Worm (Caenorhabditis elegans): Measurements from ENCODE around the gene txdc-12.1.

- TF ChIP-seq lin-15B (tag; optimal IDR thresholded peaks at IDR 0.05), result no peak
- no peak for TF ChIP-seq unc-62 (GFP tag; optimal IDR thresholded peaks at IDR 0.05)
- no peak for TF ChIP-seq lin-39 (tag; optimal IDR thresholded peaks at IDR 0.05)
- TF ChIP-seq nfya-1 (tag; optimal IDR thresholded peaks at IDR 0.05; ENCODE audit: insufficient read depth), result no peak
- no peak for TF ChIP-seq pha-4 (tag; optimal IDR thresholded peaks at IDR 0.05)
- no peak for TF ChIP-seq nhr-11 (tag; optimal IDR thresholded peaks at IDR 0.05)
- TF ChIP-seq lsy-12 (tag; optimal IDR thresholded peaks at IDR 0.05), result no peak
- TF ChIP-seq egl-27 (tag; optimal IDR thresholded peaks at IDR 0.05), result no peak
Measured at ce11 chrII:12249042-12249441, 8.9 kb downstream of the txdc-12.1 start, which contains the start of gene tag-276.

Data from whole organism, L3 larva.